Fruit fly (Drosophila melanogaster) whole organism, wandering third instar larva: ENCODE measurements around the gene CG9173.

ENCODE experiments used
- Abd-B ChIP-seq: fragments of >200 bp; optimal IDR thresholded peaks from 2 replicates; lab custom pipeline; 2017; ENCODE audit warnings: missing biosample characterization, missing genetic modification characterization
- CG9705 ChIP-seq: fragments of 200-800 bp; sonication (Bioruptor generic); optimal IDR thresholded peaks from 2 replicates; lab custom pipeline; 2018; ENCODE audit warnings: missing biosample characterization, mild to moderate bottlenecking, missing genetic modification characterization
- Dfd ChIP-seq: fragments of >200 bp; optimal IDR thresholded peaks from 2 replicates; lab custom pipeline; 2017; ENCODE audit warnings: missing biosample characterization, missing genetic modification characterization
- GATAd ChIP-seq: sonication (Bioruptor generic); optimal IDR thresholded peaks from 2 replicates; lab custom pipeline; 2016; ENCODE audit warnings: missing biosample characterization, missing genetic modification characterization
- HLH106 ChIP-seq: fragments of 200-800 bp; optimal IDR thresholded peaks from 3 replicates; lab custom pipeline; 2019; ENCODE audit warnings: missing biosample characterization, mild to moderate bottlenecking, missing genetic modification characterization, moderate library complexity
- Hnf4 ChIP-seq: fragments of 200-800 bp; sonication (Bioruptor generic); optimal IDR thresholded peaks from 2 replicates; lab custom pipeline; 2016; ENCODE audit warnings: missing biosample characterization, mild to moderate bottlenecking, missing genetic modification characterization
- Hr78 ChIP-seq: fragments of >200 bp; optimal IDR thresholded peaks from 2 replicates; lab custom pipeline; 2017; ENCODE audit warnings: missing biosample characterization, missing genetic modification characterization
- Myc ChIP-seq: fragments of >200 bp; optimal IDR thresholded peaks from 2 replicates; lab custom pipeline; 2017
- N ChIP-seq: fragments of >200 bp; optimal IDR thresholded peaks from 2 replicates; lab custom pipeline; 2018; ENCODE audit warnings: missing biosample characterization, missing external identifiers, missing genetic modification characterization
- OdsH ChIP-seq: fragments of 200-800 bp; sonication (Bioruptor generic); optimal IDR thresholded peaks from 2 replicates; lab custom pipeline; 2016; ENCODE audit warnings: missing biosample characterization, mild to moderate bottlenecking, missing genetic modification characterization
- Rel ChIP-seq, 2 experiments: fragments of 200-800 bp; sonication (Bioruptor generic) in 1 of 2; optimal IDR thresholded peaks; 2 replicates in 1 of 2; 3 replicates in 1 of 2; lab custom pipeline; 2016 to 2019; ENCODE audit warnings: mild to moderate bottlenecking in 2 of 2, missing biosample characterization in 2 of 2, missing genetic modification characterization in 2 of 2, moderate library complexity in 1 of 2
- Sp1 ChIP-seq: fragments of 200-800 bp; sonication (Bioruptor generic); optimal IDR thresholded peaks from 3 replicates; lab custom pipeline; 2019; ENCODE audit warnings: missing biosample characterization, mild to moderate bottlenecking, missing genetic modification characterization, moderate library complexity
- Vsx2 ChIP-seq: fragments of 200-300, 225-300 bp; sonication (Bioruptor generic); optimal IDR thresholded peaks from 2 replicates; lab custom pipeline; 2018; ENCODE audit warnings: missing biosample characterization, missing genetic modification characterization; ENCODE audit not compliant: partially characterized antibody
- br ChIP-seq: fragments of 200-800 bp; sonication (Bioruptor generic); optimal IDR thresholded peaks from 2 replicates; lab custom pipeline; 2016; ENCODE audit warnings: missing biosample characterization, missing genetic modification characterization
- brk ChIP-seq: fragments of 200-800 bp; sonication (Bioruptor generic); optimal IDR thresholded peaks from 2 replicates; lab custom pipeline; 2016; ENCODE audit warnings: missing biosample characterization, mild to moderate bottlenecking, missing genetic modification characterization
- dmrt93B ChIP-seq: fragments of 200-800 bp; sonication (Bioruptor generic); optimal IDR thresholded peaks from 2 replicates; lab custom pipeline; 2018; ENCODE audit warnings: missing biosample characterization, mild to moderate bottlenecking, missing genetic modification characterization
- dsf ChIP-seq: sonication (Bioruptor generic); optimal IDR thresholded peaks from 2 replicates; lab custom pipeline; 2016; ENCODE audit warnings: missing biosample characterization, missing genetic modification characterization, borderline replicate concordance
- foxo ChIP-seq, 2 experiments: fragments of 200-800 bp; sonication (Bioruptor generic); optimal IDR thresholded peaks; 2 replicates in 1 of 2; 3 replicates in 1 of 2; lab custom pipeline; 2016 to 2017; ENCODE audit warnings: missing biosample characterization in 2 of 2, missing genetic modification characterization in 2 of 2
- h ChIP-seq: fragments of 200-800 bp; sonication (Bioruptor generic); optimal IDR thresholded peaks from 3 replicates; lab custom pipeline; 2016; ENCODE audit warnings: missing biosample characterization, mild to moderate bottlenecking, missing genetic modification characterization
- lola ChIP-seq: fragments of >200 bp; optimal IDR thresholded peaks from 2 replicates; lab custom pipeline; 2017; ENCODE audit warnings: missing biosample characterization, missing genetic modification characterization
- pan ChIP-seq: fragments of >200 bp; optimal IDR thresholded peaks from 2 replicates; lab custom pipeline; 2017
- psq ChIP-seq: fragments of 200-800 bp; sonication (Bioruptor generic); optimal IDR thresholded peaks from 3 replicates; lab custom pipeline; 2017; ENCODE audit warnings: missing biosample characterization, mild to moderate bottlenecking, missing genetic modification characterization, moderate library complexity
- sage ChIP-seq: fragments of 200-800 bp; sonication (Bioruptor generic); optimal IDR thresholded peaks from 2 replicates; lab custom pipeline; 2016; ENCODE audit warnings: missing biosample characterization, mild to moderate bottlenecking, missing genetic modification characterization
- sv ChIP-seq: fragments of 200-800 bp; sonication (Bioruptor generic); optimal IDR thresholded peaks from 3 replicates; lab custom pipeline; 2016; ENCODE audit warnings: missing biosample characterization, missing genetic modification characterization
- tai ChIP-seq: sonication (Bioruptor generic); optimal IDR thresholded peaks from 2 replicates; lab custom pipeline; 2016; ENCODE audit warnings: missing biosample characterization, missing genetic modification characterization
- usp ChIP-seq: fragments of >200 bp; optimal IDR thresholded peaks from 2 replicates; lab custom pipeline; 2017; ENCODE audit warnings: missing biosample characterization, missing genetic modification characterization
- woc ChIP-seq: sonication (Bioruptor generic); optimal IDR thresholded peaks from 2 replicates; lab custom pipeline; 2016; ENCODE audit warnings: missing biosample characterization, mild to moderate bottlenecking, missing genetic modification characterization

Gene CG9173

DNA sequence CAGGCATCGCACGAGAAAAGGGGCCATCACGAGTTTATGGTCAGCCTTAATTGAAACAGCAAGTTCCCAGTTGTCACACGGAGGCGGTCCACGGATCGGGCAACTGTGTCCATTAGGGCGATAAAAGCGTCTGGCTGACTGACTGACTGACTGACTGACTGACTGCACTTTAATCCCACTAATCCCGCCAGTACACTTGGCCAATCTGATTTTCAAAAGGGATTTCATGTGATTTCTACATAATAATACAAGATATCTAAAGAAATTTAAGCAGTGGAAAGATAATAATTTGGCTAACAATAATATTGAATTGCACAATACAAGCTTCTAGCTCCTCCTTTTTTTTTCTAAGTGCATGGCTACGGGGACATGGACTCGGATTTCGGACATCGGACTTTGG lies 19.0 kb upstream of the CG9173 start:
- TF ChIP-seq foxo (GFP tag; optimal IDR thresholded peaks at IDR 0.05; lab: Kevin White, UChicago) (peak in 1 of 2 experiments; percentile 26), tai (GFP tag; lab: Kevin White, UChicago) (no peak), Hnf4 (GFP tag; lab: Kevin White, UChicago) (peak; percentile 37), Vsx2 (no peak), sv (GFP tag; lab: Kevin White, UChicago) (no peak), HLH106 (tag; lab: Kevin White, UChicago) (peak; percentile 43), h (peak; percentile 37)

DNA sequence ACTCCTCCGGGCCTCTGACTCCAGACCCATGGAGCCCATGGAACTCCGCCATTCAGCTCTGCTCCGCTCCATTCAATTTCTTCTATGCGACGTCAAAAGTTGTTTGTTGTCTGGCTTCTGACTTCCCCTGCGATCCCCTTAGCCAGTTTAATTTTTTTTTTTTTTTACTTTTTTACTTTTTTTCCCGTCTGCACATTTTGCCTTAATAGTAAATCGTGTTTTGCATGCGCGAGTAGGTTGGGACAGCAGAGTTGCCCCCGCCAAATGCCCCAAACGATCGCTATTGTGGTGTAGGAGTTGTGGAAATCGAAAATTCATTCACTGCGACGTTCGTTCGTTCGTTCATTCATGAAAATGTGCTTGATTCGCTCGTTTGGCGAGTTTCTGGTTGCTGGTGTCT lies 17.7 kb upstream of the CG9173 start:
- TF ChIP-seq CG9705 (GFP tag; lab: Kevin White, UChicago) (no peak), Hnf4 (GFP tag; lab: Kevin White, UChicago) (no peak), Vsx2 (no peak), br (GFP tag; lab: Kevin White, UChicago) (no peak)

DNA sequence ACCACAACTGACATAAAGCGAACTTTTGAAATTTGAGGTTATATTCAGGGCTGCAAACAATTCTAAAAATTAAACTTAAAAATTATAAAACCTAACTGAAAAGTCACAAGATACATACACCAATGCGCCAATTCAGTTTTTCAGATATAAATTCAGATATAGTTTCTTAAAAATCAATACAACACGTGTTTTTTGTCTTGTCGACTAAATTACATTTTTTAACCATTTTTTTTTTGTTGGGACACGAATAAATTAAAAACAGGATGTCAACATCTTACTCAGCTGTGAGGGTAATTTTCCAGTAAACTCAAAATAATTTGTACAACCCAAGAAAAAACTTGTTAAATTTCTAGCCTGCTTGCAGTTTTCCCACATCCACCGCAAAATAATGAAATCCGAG lies 14.5 kb upstream of the CG9173 start, which contains the start of gene SA2:
TSS of gene SA2 (minus strand) at position 101 of the 400 bp plus-strand sequence.
- TF ChIP-seq Abd-B (GFP tag; lab: Kevin White, UChicago): no peak
- no peak for TF ChIP-seq pan
- TF ChIP-seq sage (GFP tag; lab: Kevin White, UChicago): no peak
- TF ChIP-seq h: no peak
- no peak for TF ChIP-seq Myc (lab: Kevin White, UChicago)
- no peak for TF ChIP-seq br (GFP tag; lab: Kevin White, UChicago)
- TF ChIP-seq foxo (GFP tag; optimal IDR thresholded peaks at IDR 0.05; lab: Kevin White, UChicago): no peak
- TF ChIP-seq lola (GFP tag; lab: Kevin White, UChicago): no peak

DNA sequence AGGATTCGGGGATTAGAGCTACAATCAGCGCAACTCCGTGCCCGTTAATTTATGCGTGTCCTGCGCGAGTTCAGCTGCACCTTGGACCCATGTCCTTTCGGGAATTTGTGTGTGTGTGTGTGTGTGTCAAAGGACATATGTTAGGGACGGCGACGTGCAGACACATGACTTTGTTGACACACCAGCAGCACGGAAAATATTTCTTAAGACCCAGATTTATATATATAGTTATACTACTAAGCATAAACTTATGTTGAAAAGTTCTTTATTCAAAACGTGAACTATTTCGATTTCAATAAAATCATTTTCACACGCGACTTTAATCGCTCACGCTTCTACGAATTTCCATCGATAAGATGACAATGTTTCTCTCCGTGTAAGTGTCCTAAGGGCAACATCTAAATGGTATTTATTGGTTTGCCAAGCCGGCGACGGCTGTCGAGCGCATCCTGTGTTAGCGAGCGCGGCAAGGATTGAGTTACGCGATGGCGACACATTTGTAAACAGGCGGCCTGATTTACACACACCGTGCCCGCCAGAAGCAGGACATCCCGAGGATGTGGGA lies 8.3 kb upstream of the CG9173 start:
- TF ChIP-seq woc (no peak), h (no peak), usp (GFP tag; lab: Kevin White, UChicago) (no peak), pan (no peak), GATAd (GFP tag; lab: Kevin White, UChicago) (no peak), Hnf4 (GFP tag; lab: Kevin White, UChicago) (no peak), Rel (GFP tag; optimal IDR thresholded peaks at IDR 0.05; lab: Kevin White, UChicago) (no peak), Rel (tag; optimal IDR thresholded peaks at IDR 0.05; lab: Kevin White, UChicago) (no peak), N (no peak), psq (no peak), dsf (no peak), brk (GFP tag; lab: Kevin White, UChicago) (no peak)
- TF ChIP-seq, all 38 proteins: peak for 0

DNA sequence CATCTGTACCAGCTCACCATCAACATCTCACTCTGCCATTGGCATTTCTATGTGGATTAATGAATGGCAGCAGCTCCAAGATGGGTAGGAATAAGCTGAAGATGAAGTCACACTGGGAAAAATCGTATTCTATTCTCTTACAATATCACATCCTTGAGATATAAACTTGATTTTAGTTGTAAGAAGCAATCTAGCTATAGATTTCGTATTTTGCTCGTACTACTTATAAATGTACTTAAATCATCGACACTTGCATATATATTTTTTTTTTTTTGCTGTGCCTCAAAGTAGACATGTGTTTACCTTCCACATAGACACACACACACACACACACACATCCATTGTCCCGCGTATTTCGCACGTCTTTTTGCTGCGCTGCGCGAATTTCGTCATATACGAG lies 1.2 kb upstream of the CG9173 start:
- TF ChIP-seq Hr78 (GFP tag; lab: Kevin White, UChicago) (no peak), br (GFP tag; lab: Kevin White, UChicago) (no peak), N (no peak), dmrt93B (GFP tag; lab: Kevin White, UChicago) (no peak), usp (GFP tag; lab: Kevin White, UChicago) (no peak)

DNA sequence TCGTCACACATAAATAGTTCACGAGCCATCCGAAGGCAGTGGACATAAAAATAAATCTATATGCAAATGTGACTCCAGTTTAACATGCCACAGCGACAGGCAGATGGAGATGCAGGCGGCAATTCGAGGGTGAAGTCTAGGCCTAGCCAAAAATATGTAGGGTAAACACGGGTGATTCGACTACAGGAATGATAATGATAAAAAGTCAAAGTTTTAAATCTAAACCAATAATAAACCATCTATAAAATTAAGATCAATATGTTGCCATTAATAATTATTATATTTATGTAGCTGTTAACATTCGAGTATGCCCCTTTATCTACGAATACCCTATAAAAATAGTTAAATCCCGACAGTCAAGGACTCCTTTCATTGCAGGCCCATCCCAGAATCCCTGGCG lies 2.3 kb downstream of the CG9173 start:
- TF ChIP-seq Sp1 (GFP tag; lab: Kevin White, UChicago) (no peak), HLH106 (tag; lab: Kevin White, UChicago) (no peak), dmrt93B (GFP tag; lab: Kevin White, UChicago) (no peak), Rel (GFP tag; optimal IDR thresholded peaks at IDR 0.05; lab: Kevin White, UChicago) (no peak), Rel (tag; optimal IDR thresholded peaks at IDR 0.05; lab: Kevin White, UChicago) (no peak), OdsH (GFP tag; lab: Kevin White, UChicago) (no peak), br (GFP tag; lab: Kevin White, UChicago) (no peak), psq (no peak), Abd-B (GFP tag; lab: Kevin White, UChicago) (no peak), pan (no peak), Dfd (no peak), h (no peak), usp (GFP tag; lab: Kevin White, UChicago) (no peak), foxo (GFP tag; optimal IDR thresholded peaks at IDR 0.05; lab: Kevin White, UChicago) (no peak)

DNA sequence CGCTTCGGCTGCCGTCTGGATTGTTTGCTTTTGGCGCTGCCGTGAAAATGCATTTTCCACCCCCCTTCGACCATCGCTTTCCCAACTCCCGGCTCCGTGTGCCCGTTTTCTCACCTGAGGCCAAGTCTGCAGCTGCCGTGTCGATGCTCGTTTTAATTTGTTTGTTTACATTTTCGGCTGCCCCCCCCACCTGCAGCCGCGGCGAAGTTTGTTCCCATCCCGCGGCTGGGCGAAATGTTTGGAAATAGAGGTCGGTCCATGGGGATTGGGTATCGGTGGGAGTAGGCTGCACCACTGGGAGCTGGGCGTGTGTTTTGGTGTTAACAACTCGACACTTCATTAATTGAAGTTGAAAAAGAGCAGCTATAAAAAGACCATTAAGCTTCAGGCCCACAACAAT lies 3.3 kb downstream of the CG9173 start:
- TF ChIP-seq Dfd: no peak
